Worm (Caenorhabditis elegans): ENCODE data around the gene str-145.

Gene str-145

DNA sequence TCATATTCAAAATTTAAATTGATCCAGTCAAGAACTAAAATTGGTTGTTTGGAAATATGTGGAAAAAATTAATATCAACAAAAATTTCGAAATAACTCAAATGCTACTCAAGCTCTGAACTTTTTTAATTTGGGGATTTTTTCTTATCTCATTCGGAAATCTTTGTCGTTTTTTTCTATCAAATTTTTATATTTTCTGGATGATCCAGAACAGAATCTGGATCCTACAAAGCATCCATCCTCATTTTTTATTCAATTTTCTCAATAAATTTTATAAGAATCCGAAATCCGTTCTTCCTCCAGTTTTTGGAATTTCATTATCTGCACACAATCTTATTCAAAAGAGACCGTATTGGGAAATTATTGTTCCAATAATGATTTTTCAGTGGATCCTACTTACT, 22.7 kb upstream of the str-145 start, which contains the start of gene D1014.6:
D1014.6 (plus strand) TSS at position 301 of the 400 bp plus-strand sequence.
- TF ChIP-seq repo-1 (tag; optimal IDR thresholded peaks at IDR 0.05) (no peak), aptf-3 (GFP tag; IDR thresholded peaks at IDR 0.05) (no peak), nhr-179 (tag; optimal IDR thresholded peaks at IDR 0.05) (no peak), lin-54 (GFP tag; optimal IDR thresholded peaks at IDR 0.05) (no peak), attf-5 (GFP tag; optimal IDR thresholded peaks at IDR 0.05) (no peak), F49E8.2 (tag; optimal IDR thresholded peaks at IDR 0.05; ENCODE audit: insufficient read depth) (no peak), dpff-1 (tag; optimal IDR thresholded peaks at IDR 0.05) (no peak), nhr-80 (tag; optimal IDR thresholded peaks at IDR 0.05) (no peak), nhr-120 (GFP tag; IDR thresholded peaks at IDR 0.05) (no peak), madf-6 (GFP tag; IDR thresholded peaks at IDR 0.05) (no peak), C06A6.2 (GFP tag; conservative IDR thresholded peaks at IDR 0.05) (no peak), somi-1 (GFP tag; optimal IDR thresholded peaks at IDR 0.05) (no peak), let-526 (GFP tag; IDR thresholded peaks at IDR 0.05) (no peak), ceh-100 (GFP tag; IDR thresholded peaks at IDR 0.05) (no peak), ztf-26 (tag; optimal IDR thresholded peaks at IDR 0.05) (no peak), Y67H2A.10 (GFP tag; conservative IDR thresholded peaks at IDR 0.05) (no peak), ekl-4 (GFP tag; IDR thresholded peaks at IDR 0.05) (no peak), ZK185.1 (tag; optimal IDR thresholded peaks at IDR 0.05; ENCODE audit: poor library complexity, severe bottlenecking) (no peak)

DNA sequence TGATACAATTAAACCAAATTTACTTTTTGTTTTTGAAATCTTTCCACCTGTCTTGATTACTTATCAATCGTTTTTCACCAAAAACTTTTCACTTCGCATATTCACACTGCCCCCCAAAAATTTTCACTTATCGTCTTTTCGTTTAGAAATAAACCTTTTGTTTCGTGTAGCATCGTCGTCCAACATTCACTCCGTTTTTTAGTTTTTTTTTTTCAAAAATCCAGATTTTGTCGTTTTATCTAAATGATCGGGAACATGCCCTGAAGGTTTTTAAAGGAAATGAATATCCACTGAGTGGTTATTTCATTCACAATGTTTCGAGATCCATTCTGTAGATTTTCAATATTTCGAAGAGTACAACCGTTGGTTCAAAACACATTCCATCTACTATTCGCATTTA, 19.8 kb upstream of the str-145 start, which contains the start of gene D1014.7:
D1014.7 (plus strand) TSS at position 301 of the 400 bp plus-strand sequence.
- no peak for TF ChIP-seq attf-6 (GFP tag; IDR thresholded peaks at IDR 0.05)
- no peak for TF ChIP-seq ztf-25 (GFP tag; IDR thresholded peaks at IDR 0.05)
- no peak for TF ChIP-seq somi-1 (GFP tag; optimal IDR thresholded peaks at IDR 0.05)
- no peak for TF ChIP-seq F22D6.2 (tag; optimal IDR thresholded peaks at IDR 0.05)
- TF ChIP-seq K11D2.4 (GFP tag; IDR thresholded peaks at IDR 0.05), result no peak
- no peak for TF ChIP-seq F23B12.7 (tag; optimal IDR thresholded peaks at IDR 0.05; ENCODE audit: insufficient read depth)
- TF ChIP-seq unc-62 (GFP tag; optimal IDR thresholded peaks at IDR 0.05), result no peak
- TF ChIP-seq B0019.2 (GFP tag; conservative IDR thresholded peaks at IDR 0.05), result no peak
- TF ChIP-seq F37B4.10 (GFP tag; IDR thresholded peaks at IDR 0.05), result no peak

DNA sequence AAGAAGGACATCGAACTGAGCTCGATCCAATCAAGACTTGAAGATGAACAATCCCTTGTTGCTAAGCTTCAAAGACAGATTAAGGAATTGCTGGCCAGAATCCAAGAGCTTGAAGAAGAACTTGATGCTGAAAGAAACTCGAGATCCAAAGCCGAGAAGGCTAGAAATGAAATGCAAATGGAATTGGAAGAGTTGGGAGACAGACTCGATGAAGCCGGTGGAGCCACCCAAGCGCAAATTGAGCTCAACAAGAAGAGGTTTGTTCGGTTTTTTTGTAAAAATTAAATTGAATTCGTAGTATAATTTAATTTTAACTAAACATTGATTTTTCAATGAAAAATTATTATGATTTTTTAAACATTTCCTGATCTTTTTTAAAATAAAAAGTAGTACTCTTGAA, 16.4 kb upstream of the str-145 start:
- TF ChIP-seq C06A6.2 (GFP tag; conservative IDR thresholded peaks at IDR 0.05) (no peak), ccch-3 (GFP tag; optimal IDR thresholded peaks at IDR 0.05) (no peak), unc-130 (GFP tag; optimal IDR thresholded peaks at IDR 0.05) (no peak), bed-1 (GFP tag; IDR thresholded peaks at IDR 0.05) (no peak), nfya-1 (tag; optimal IDR thresholded peaks at IDR 0.05; ENCODE audit: borderline replicate concordance, insufficient read depth) (no peak), hmg-20 (GFP tag; IDR thresholded peaks at IDR 0.05) (no peak), lir-1 (GFP tag; conservative IDR thresholded peaks at IDR 0.05) (no peak), F49E8.2 (tag; optimal IDR thresholded peaks at IDR 0.05; ENCODE audit: insufficient read depth) (no peak), repo-1 (tag; optimal IDR thresholded peaks at IDR 0.05) (no peak), Y56A3A.18 (GFP tag; IDR thresholded peaks at IDR 0.05) (no peak), madf-8 (GFP tag; conservative IDR thresholded peaks at IDR 0.05) (no peak), tlf-1 (GFP tag; optimal IDR thresholded peaks at IDR 0.05) (no peak), attf-3 (GFP tag; conservative IDR thresholded peaks at IDR 0.05) (no peak), gei-17 (GFP tag; optimal IDR thresholded peaks at IDR 0.05) (no peak)
